Worm (Caenorhabditis elegans): ENCODE measurements around the gene Y66H1A.5.

The Y66H1A.5 gene

ce11 chrIV:460614-461079 is 31.7 kb upstream of the Y66H1A.5 start, which contains the start of gene M04G7.2:
TSS of gene M04G7.2 (minus strand) at chrIV:461029.
- TF ChIP-seq mbf-1 (tag; optimal IDR thresholded peaks at IDR 0.05) (no peak), mdl-1 (tag; optimal IDR thresholded peaks at IDR 0.05) (no peak), crh-2 (tag; optimal IDR thresholded peaks at IDR 0.05) (no peak), Y55F3AM.14 (GFP tag; optimal IDR thresholded peaks at IDR 0.05) (no peak), elt-1 (tag; optimal IDR thresholded peaks at IDR 0.05) (no peak), nhr-25 (tag; optimal IDR thresholded peaks at IDR 0.05) (no peak), elt-3 (tag; optimal IDR thresholded peaks at IDR 0.05) (no peak), ztf-1 (GFP tag; conservative IDR thresholded peaks at IDR 0.05) (no peak), zag-1 (tag; optimal IDR thresholded peaks at IDR 0.05) (no peak), ztf-4 (tag; optimal IDR thresholded peaks at IDR 0.05) (no peak), nhr-23 (tag; optimal IDR thresholded peaks at IDR 0.05) (no peak), nhr-21 (tag; optimal IDR thresholded peaks at IDR 0.05) (no peak), blmp-1 (tag; optimal IDR thresholded peaks at IDR 0.05; ENCODE audit: insufficient read depth) (no peak), fos-1 (tag; optimal IDR thresholded peaks at IDR 0.05) (no peak), ceh-16 (tag; optimal IDR thresholded peaks at IDR 0.05) (no peak), snpc-4 (tag; optimal IDR thresholded peaks at IDR 0.05) (no peak), gmeb-1 (tag; optimal IDR thresholded peaks at IDR 0.05) (no peak), C34F6.9 (tag; optimal IDR thresholded peaks at IDR 0.05) (no peak)

- no peak for TF ChIP-seq nhr-25 (tag; optimal IDR thresholded peaks at IDR 0.05)
- no peak for TF ChIP-seq egl-27 (tag; optimal IDR thresholded peaks at IDR 0.05)
- no peak for TF ChIP-seq unc-62 (GFP tag; optimal IDR thresholded peaks at IDR 0.05)
- TF ChIP-seq dmd-4 (tag; optimal IDR thresholded peaks at IDR 0.05) = no peak
- no peak for TF ChIP-seq ZK546.5 (tag; optimal IDR thresholded peaks at IDR 0.05)
Observed at ce11 chrIV:455484-455883, 26.6 kb upstream of the Y66H1A.5 start, which contains the start of gene M04G7.1. TSS of gene M04G7.1 (plus strand) at chrIV:455784.

DNA sequence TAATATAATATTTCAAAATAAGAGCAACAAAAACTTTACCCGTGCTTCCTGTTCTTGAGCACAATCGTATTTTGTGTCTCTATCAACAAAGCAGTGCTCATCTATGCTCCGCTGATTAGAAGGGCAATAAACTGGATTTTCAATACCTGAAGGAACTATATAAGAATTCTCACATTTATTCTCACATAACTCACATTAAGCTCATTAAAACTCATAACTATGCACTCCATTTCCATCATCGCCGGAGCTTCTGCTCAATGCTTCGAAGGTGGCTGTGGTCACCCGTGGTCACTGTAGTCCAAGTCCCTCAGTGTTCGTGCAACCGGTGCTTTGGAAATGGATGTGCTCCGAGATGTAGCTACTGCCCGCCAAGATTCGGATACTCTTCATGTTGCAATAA is 25.9 kb upstream of the Y66H1A.5 start, which contains the start of the genes Y66H1A.8 and M04G7.5:
Y66H1A.8 (minus strand) TSS at position 101 of the 400 bp plus-strand sequence.
M04G7.5 (plus strand) TSS at position 258 of the 400 bp plus-strand sequence.
- TF ChIP-seq nhr-12 (tag; optimal IDR thresholded peaks at IDR 0.05) = no peak
- TF ChIP-seq nhr-6 (tag; optimal IDR thresholded peaks at IDR 0.05) = no peak
- no peak for TF ChIP-seq nhr-25 (tag; optimal IDR thresholded peaks at IDR 0.05)
- TF ChIP-seq fos-1 (tag; optimal IDR thresholded peaks at IDR 0.05) = no peak
- TF ChIP-seq ceh-16 (tag; optimal IDR thresholded peaks at IDR 0.05) = no peak
- no peak for TF ChIP-seq nhr-77 (tag; optimal IDR thresholded peaks at IDR 0.05)
- no peak for TF ChIP-seq lsy-2 (tag; optimal IDR thresholded peaks at IDR 0.05)
- no peak for TF ChIP-seq aly-2 (tag; optimal IDR thresholded peaks at IDR 0.05)
- no peak for TF ChIP-seq sma-9 (GFP tag; optimal IDR thresholded peaks at IDR 0.05)
- no peak for TF ChIP-seq sma-9 (tag; optimal IDR thresholded peaks at IDR 0.05)

DNA sequence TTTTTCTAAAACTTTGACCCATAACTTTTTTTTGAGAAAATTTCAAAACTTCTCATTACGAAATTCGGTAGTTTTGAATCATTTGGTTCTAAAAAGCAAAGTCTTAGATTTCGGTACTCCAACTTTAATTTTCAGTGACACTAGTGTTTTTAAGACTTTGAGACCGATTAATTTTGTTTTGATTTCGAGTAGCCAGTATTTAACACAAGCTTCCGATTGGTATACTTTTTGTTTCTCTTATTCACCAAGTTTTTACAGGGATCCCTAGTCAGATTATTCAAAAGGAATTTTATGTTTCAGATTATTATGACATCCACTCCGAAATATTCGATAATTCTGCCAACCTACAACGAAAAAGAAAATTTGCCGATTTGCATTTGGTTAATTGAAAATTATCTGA is 16.4 kb upstream of the Y66H1A.5 start, which contains the start of gene dpm-1:
dpm-1 (plus strand) TSS at position 301 of the 400 bp plus-strand sequence.
- TF ChIP-seq nhr-6 (tag; optimal IDR thresholded peaks at IDR 0.05) = no peak
- TF ChIP-seq ceh-16 (tag; optimal IDR thresholded peaks at IDR 0.05) = no peak
- TF ChIP-seq nhr-129 (tag; optimal IDR thresholded peaks at IDR 0.05) = no peak
- no peak for TF ChIP-seq skn-1 (tag; optimal IDR thresholded peaks at IDR 0.05)
- TF ChIP-seq blmp-1 (tag; optimal IDR thresholded peaks at IDR 0.05; ENCODE audit: insufficient read depth) = no peak
- TF ChIP-seq sem-4 (tag; optimal IDR thresholded peaks at IDR 0.05) = no peak
- no peak for TF ChIP-seq R02D3.7 (tag; optimal IDR thresholded peaks at IDR 0.05)
- no peak for TF ChIP-seq nhr-23 (tag; optimal IDR thresholded peaks at IDR 0.05)
- no peak for TF ChIP-seq ama-1 (optimal IDR thresholded peaks at IDR 0.05)

DNA sequence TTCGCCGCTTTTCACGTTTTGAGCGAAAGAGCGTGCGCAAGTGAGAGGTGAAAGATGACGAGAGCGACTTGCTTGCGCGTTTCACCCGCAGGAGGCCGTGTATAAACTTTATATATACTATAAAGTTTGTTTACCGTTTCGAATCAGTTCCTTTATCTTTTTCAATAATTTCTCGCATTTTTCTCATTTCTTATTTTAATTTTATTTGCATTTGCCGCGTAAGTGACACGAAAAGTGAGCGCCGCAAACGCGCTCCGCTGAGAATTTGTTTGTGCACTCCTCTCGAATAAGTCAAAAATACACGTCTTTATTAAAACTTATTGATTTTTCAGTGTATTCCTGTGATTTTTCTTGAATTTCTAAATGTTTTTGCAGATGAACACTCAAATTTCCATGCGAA is 14.7 kb upstream of the Y66H1A.5 start, which contains the start of gene mrpl-55:
mrpl-55 (plus strand) TSS at position 364 of the 400 bp plus-strand sequence.
- TF ChIP-seq gmeb-1 (tag; optimal IDR thresholded peaks at IDR 0.05) (peak; percentile 96), sma-9 (GFP tag; optimal IDR thresholded peaks at IDR 0.05) (peak; percentile 76), sma-9 (tag; optimal IDR thresholded peaks at IDR 0.05) (no peak), ztf-11 (tag; optimal IDR thresholded peaks at IDR 0.05) (no peak), lin-11 (tag; optimal IDR thresholded peaks at IDR 0.05) (peak; percentile 44), ztf-1 (GFP tag; conservative IDR thresholded peaks at IDR 0.05) (no peak), ama-1 (optimal IDR thresholded peaks at IDR 0.05) (peak; percentile 12), elt-1 (tag; optimal IDR thresholded peaks at IDR 0.05) (no peak), egl-27 (tag; optimal IDR thresholded peaks at IDR 0.05) (peak; percentile 51), fos-1 (tag; optimal IDR thresholded peaks at IDR 0.05) (peak; percentile 81), skn-1 (tag; optimal IDR thresholded peaks at IDR 0.05) (no peak), nhr-21 (tag; optimal IDR thresholded peaks at IDR 0.05) (peak; percentile 88), R02D3.7 (tag; optimal IDR thresholded peaks at IDR 0.05) (peak; percentile 35), nhr-12 (tag; optimal IDR thresholded peaks at IDR 0.05) (no peak), nhr-10 (tag; optimal IDR thresholded peaks at IDR 0.05) (no peak), dmd-4 (tag; optimal IDR thresholded peaks at IDR 0.05) (no peak), elt-3 (tag; optimal IDR thresholded peaks at IDR 0.05) (no peak), peb-1 (tag; optimal IDR thresholded peaks at IDR 0.05) (no peak), aly-2 (tag; optimal IDR thresholded peaks at IDR 0.05) (no peak), mbf-1 (tag; optimal IDR thresholded peaks at IDR 0.05) (no peak), mab-5 (tag; optimal IDR thresholded peaks at IDR 0.05) (peak; percentile 14), lin-13 (GFP tag; optimal IDR thresholded peaks at IDR 0.05) (peak; percentile 94), nhr-129 (tag; optimal IDR thresholded peaks at IDR 0.05) (peak; percentile 77), Y55F3AM.14 (GFP tag; optimal IDR thresholded peaks at IDR 0.05) (no peak), zag-1 (tag; optimal IDR thresholded peaks at IDR 0.05) (peak; percentile 39), unc-62 (GFP tag; optimal IDR thresholded peaks at IDR 0.05) (no peak), sma-3 (GFP tag; optimal IDR thresholded peaks at IDR 0.05) (peak; percentile 94), C34F6.9 (tag; optimal IDR thresholded peaks at IDR 0.05) (peak; percentile 93), snpc-4 (tag; optimal IDR thresholded peaks at IDR 0.05) (peak; percentile 81), ztf-4 (tag; optimal IDR thresholded peaks at IDR 0.05) (peak; percentile 77), nhr-6 (tag; optimal IDR thresholded peaks at IDR 0.05) (peak; percentile 71), alr-1 (tag; optimal IDR thresholded peaks at IDR 0.05) (peak; percentile 42)

Data from whole organism, L2 larva.